Worm (Caenorhabditis elegans) whole organism, young adult: ENCODE results near the gene Y57G11C.22.

Source experiments
- B0261.1 ChIP-seq: sonication (generic microtip); optimal IDR thresholded peaks from 2 replicates; lab custom pipeline; 2016; ENCODE audit warnings: mild to moderate bottlenecking, missing genetic modification characterization, moderate library complexity, missing compliant biosample characterization
- C06A6.2 ChIP-seq: fragments of 200-800 bp; sonication (Bioruptor generic); conservative IDR thresholded peaks from 2 replicates; pipeline ENCODE4 v1.3.6; 2022; ENCODE audit warnings: missing genetic modification characterization, missing compliant biosample characterization
- Y56A3A.18 ChIP-seq: fragments of 200-800 bp; sonication (Bioruptor generic); IDR thresholded peaks from 2 replicates; pipeline ENCODE4 v1.3.6; 2022; ENCODE audit warnings: missing genetic modification reagents, missing genetic modification characterization, missing compliant biosample characterization
- Y67H2A.10 ChIP-seq: fragments of 200-800 bp; sonication (Bioruptor generic); conservative IDR thresholded peaks from 2 replicates; pipeline ENCODE4 v1.3.6; 2022; ENCODE audit warnings: missing genetic modification reagents, missing genetic modification characterization, missing compliant biosample characterization
- Y95B8A.8 ChIP-seq: fragments of 200-800 bp; sonication (Bioruptor generic); IDR thresholded peaks from 2 replicates; pipeline ENCODE4 v1.3.6; 2022; ENCODE audit warnings: missing genetic modification reagents, missing genetic modification characterization, missing compliant biosample characterization
- ZK185.1 ChIP-seq: sonication (generic microtip); optimal IDR thresholded peaks from 2 replicates; lab custom pipeline; 2016; ENCODE audit warnings: mild to moderate bottlenecking, missing genetic modification characterization, missing compliant biosample characterization; ENCODE audit not compliant: poor library complexity, severe bottlenecking
- ama-1 ChIP-seq, 3 experiments: fragments of 150-350 bp in 1 of 3; sonication (generic microtip) in 2 of 3; optimal IDR thresholded peaks; 2 replicates each; lab custom pipeline; 2014 to 2018; ENCODE audit warnings: missing biosample characterization in 2 of 3, missing genetic modification characterization in 2 of 3, missing genetic modification reagents in 2 of 3
- aptf-2 ChIP-seq: fragments of 200-800 bp; sonication (Bioruptor generic); conservative IDR thresholded peaks from 2 replicates; pipeline ENCODE4 v1.3.6; 2022; ENCODE audit warnings: missing genetic modification reagents, missing genetic modification characterization, missing compliant biosample characterization
- athp-1 ChIP-seq: sonication (generic microtip); optimal IDR thresholded peaks from 2 replicates; lab custom pipeline; 2017; ENCODE audit warnings: mild to moderate bottlenecking, missing genetic modification characterization, missing compliant biosample characterization
- attf-6 ChIP-seq: fragments of 200-800 bp; sonication (Bioruptor generic); IDR thresholded peaks from 2 replicates; pipeline ENCODE4 v1.3.6; 2022; ENCODE audit warnings: missing genetic modification reagents, missing genetic modification characterization, missing compliant biosample characterization
- ceh-79 ChIP-seq: sonication (generic microtip); optimal IDR thresholded peaks from 2 replicates; lab custom pipeline; 2017; ENCODE audit warnings: mild to moderate bottlenecking, missing genetic modification characterization, missing compliant biosample characterization
- ceh-91 ChIP-seq: fragments of 200-800 bp; sonication (Bioruptor generic); IDR thresholded peaks from 2 replicates; pipeline ENCODE4 v1.3.6; 2022; ENCODE audit warnings: missing genetic modification reagents, missing genetic modification characterization, missing compliant biosample characterization
- chd-7 ChIP-seq: sonication (generic microtip); optimal IDR thresholded peaks from 2 replicates; lab custom pipeline; 2016; ENCODE audit warnings: mild to moderate bottlenecking, missing genetic modification characterization, moderate library complexity, missing compliant biosample characterization
- dpff-1 ChIP-seq: sonication (generic microtip); optimal IDR thresholded peaks from 2 replicates; lab custom pipeline; 2017; ENCODE audit warnings: mild to moderate bottlenecking, missing genetic modification characterization, missing compliant biosample characterization
- dpl-1 ChIP-seq: fragments of 150-350 bp; optimal IDR thresholded peaks from 2 replicates; lab custom pipeline; 2014; ENCODE audit warnings: missing biosample characterization, missing genetic modification reagents, missing genetic modification characterization
- efl-1 ChIP-seq: fragments of 150-350 bp; optimal IDR thresholded peaks from 2 replicates; lab custom pipeline; 2014; ENCODE audit warnings: missing biosample characterization, missing genetic modification reagents, missing genetic modification characterization
- egl-18 ChIP-seq: fragments of 200-800 bp; sonication (Bioruptor generic); IDR thresholded peaks from 2 replicates; pipeline ENCODE4 v1.3.6; 2022; ENCODE audit warnings: missing genetic modification reagents, missing genetic modification characterization, missing compliant biosample characterization
- ekl-4 ChIP-seq: fragments of 200-800 bp; sonication (Bioruptor generic); IDR thresholded peaks from 2 replicates; pipeline ENCODE4 v1.3.6; 2022; ENCODE audit warnings: missing genetic modification reagents, missing genetic modification characterization, missing compliant biosample characterization
- fkh-3 ChIP-seq: sonication (generic microtip); optimal IDR thresholded peaks from 2 replicates; lab custom pipeline; 2016; ENCODE audit warnings: mild to moderate bottlenecking, missing genetic modification characterization, missing compliant biosample characterization
- hmg-1.2 ChIP-seq: fragments of 200-800 bp; sonication (Bioruptor generic); IDR thresholded peaks from 2 replicates; pipeline ENCODE4 v1.3.6; 2022; ENCODE audit warnings: missing genetic modification reagents, missing genetic modification characterization, missing compliant biosample characterization
- lag-1 ChIP-seq: fragments of 200-800 bp; sonication (Bioruptor generic); IDR thresholded peaks from 2 replicates; pipeline ENCODE4 v1.3.6; 2022; ENCODE audit warnings: missing genetic modification reagents, missing genetic modification characterization, missing compliant biosample characterization
- let-607 ChIP-seq, 2 experiments: fragments of 200-800 bp in 1 of 2; sonication (Bioruptor generic) in 1 of 2; sonication (generic microtip) in 1 of 2; optimal IDR thresholded peaks; 2 replicates each; lab custom pipeline; 2016 to 2018; ENCODE audit warnings: mild to moderate bottlenecking in 2 of 2, missing compliant biosample characterization in 2 of 2, missing genetic modification characterization in 2 of 2, moderate library complexity in 2 of 2, missing genotype in 1 of 2
- lin-35 ChIP-seq, 3 experiments: fragments of 150-350 bp in 2 of 3; sonication (generic microtip) in 1 of 3; optimal IDR thresholded peaks; 2 replicates each; lab custom pipeline; 2014 to 2018; ENCODE audit warnings: missing biosample characterization in 3 of 3, missing genetic modification characterization in 3 of 3, missing genetic modification reagents in 3 of 3
- lin-54 ChIP-seq: fragments of 200-800 bp; sonication (Bioruptor generic); optimal IDR thresholded peaks from 2 replicates; lab custom pipeline; 2018; ENCODE audit warnings: mild to moderate bottlenecking, missing genetic modification characterization, missing compliant biosample characterization
- madf-3 ChIP-seq: fragments of 200-800 bp; sonication (Bioruptor generic); IDR thresholded peaks from 2 replicates; pipeline ENCODE4 v1.3.6; 2022; ENCODE audit warnings: missing genetic modification reagents, missing genetic modification characterization, missing compliant biosample characterization
- mel-28 ChIP-seq: sonication (generic microtip); optimal IDR thresholded peaks from 2 replicates; lab custom pipeline; 2016; ENCODE audit warnings: borderline replicate concordance, mild to moderate bottlenecking, missing genetic modification characterization, missing compliant biosample characterization
- mes-4 ChIP-seq: sonication (generic microtip); optimal IDR thresholded peaks from 2 replicates; lab custom pipeline; 2016; ENCODE audit warnings: missing genotype, missing genetic modification characterization, missing compliant biosample characterization
- nhr-120 ChIP-seq: fragments of 200-800 bp; sonication (Bioruptor generic); IDR thresholded peaks from 2 replicates; pipeline ENCODE4 v1.3.6; 2022; ENCODE audit warnings: missing genetic modification characterization, missing compliant biosample characterization
- nhr-27 ChIP-seq: fragments of 200-800 bp; sonication (Bioruptor generic); optimal IDR thresholded peaks from 2 replicates; lab custom pipeline; 2018; ENCODE audit warnings: mild to moderate bottlenecking, missing genetic modification characterization, moderate library complexity, missing compliant biosample characterization
- rpc-1 ChIP-seq, 2 experiments: fragments of 150-350 bp in 1 of 2; sonication (generic microtip) in 1 of 2; optimal IDR thresholded peaks; 2 replicates each; lab custom pipeline; 2014 to 2018; ENCODE audit warnings: missing biosample characterization in 1 of 2, missing genetic modification characterization in 1 of 2, missing genetic modification reagents in 1 of 2, missing genotype in 1 of 2
- sdz-38 ChIP-seq: sonication (generic microtip); optimal IDR thresholded peaks from 2 replicates; lab custom pipeline; 2016; ENCODE audit warnings: missing genotype, missing genetic modification characterization, missing compliant biosample characterization
- sea-2 ChIP-seq: fragments of 200-800 bp; sonication (Bioruptor generic); IDR thresholded peaks from 2 replicates; pipeline ENCODE4 v1.3.6; 2022; ENCODE audit warnings: missing genetic modification characterization, missing compliant biosample characterization
- snpc-4 ChIP-seq, 5 experiments: fragments of 150-350 bp in 1 of 5; sonication (generic microtip) in 4 of 5; optimal IDR thresholded peaks; 2 replicates each; lab custom pipeline; 2014 to 2018; ENCODE audit warnings: missing genetic modification characterization in 5 of 5, missing biosample characterization in 3 of 5, antibody characterized with exemption in 2 of 5, mild to moderate bottlenecking in 2 of 5, missing compliant biosample characterization in 2 of 5, missing genotype in 2 of 5, moderate library complexity in 2 of 5, missing genetic modification reagents in 1 of 5
- somi-1 ChIP-seq: fragments of 200-800 bp; sonication (Bioruptor generic); optimal IDR thresholded peaks from 2 replicates; lab custom pipeline; 2018; ENCODE audit warnings: mild to moderate bottlenecking, missing genetic modification characterization, missing compliant biosample characterization
- sptf-2 ChIP-seq: fragments of 200-800 bp; sonication (Bioruptor generic); optimal IDR thresholded peaks from 2 replicates; lab custom pipeline; 2018; ENCODE audit warnings: mild to moderate bottlenecking, missing genetic modification characterization, missing compliant biosample characterization
- tbp1 ChIP-seq: fragments of 200-800 bp; sonication (Bioruptor generic); optimal IDR thresholded peaks from 2 replicates; lab custom pipeline; 2018; ENCODE audit warnings: mild to moderate bottlenecking, missing genetic modification characterization, missing compliant biosample characterization
- tbx-9 ChIP-seq: sonication (generic microtip); optimal IDR thresholded peaks from 2 replicates; lab custom pipeline; 2016; ENCODE audit warnings: borderline replicate concordance, missing genetic modification characterization, inconsistent platforms, missing compliant biosample characterization
- tlf-1 ChIP-seq: fragments of 200-800 bp; sonication (Bioruptor generic); optimal IDR thresholded peaks from 2 replicates; lab custom pipeline; 2018; ENCODE audit warnings: mild to moderate bottlenecking, missing genetic modification characterization, missing compliant biosample characterization
- unc-130 ChIP-seq: sonication (generic microtip); optimal IDR thresholded peaks from 2 replicates; lab custom pipeline; 2016; ENCODE audit warnings: missing genetic modification reagents, missing genetic modification characterization, missing compliant biosample characterization
- unc-62 ChIP-seq: fragments of 150-350 bp; optimal IDR thresholded peaks from 2 replicates; lab custom pipeline; 2014; ENCODE audit warnings: missing biosample characterization, missing genetic modification reagents, missing genetic modification characterization
- zim-3 ChIP-seq: sonication (generic microtip); optimal IDR thresholded peaks from 2 replicates; lab custom pipeline; 2017; ENCODE audit warnings: mild to moderate bottlenecking, missing genetic modification characterization, moderate library complexity, missing compliant biosample characterization
- ztf-26 ChIP-seq: sonication (generic microtip); optimal IDR thresholded peaks from 2 replicates; lab custom pipeline; 2017; ENCODE audit warnings: missing genetic modification characterization, missing compliant biosample characterization

Y57G11C.22 gene

ce11 chrIV:14876632-14877031 lies 39.6 kb downstream of the Y57G11C.22 start:
- TF ChIP-seq attf-6 (GFP tag; lab: Robert Waterston, UW) (peak; percentile 90), B0261.1 (tag; lab: Kevin White, UChicago) (no peak), tbp1 (GFP tag; lab: Kevin White, UChicago) (peak; percentile 23), aptf-2 (GFP tag; lab: Robert Waterston, UW) (no peak), Y56A3A.18 (no peak), snpc-4 (GFP tag; optimal IDR thresholded peaks at IDR 0.05; lab: Kevin White, UChicago) (peak; percentile 72), snpc-4 (tag; optimal IDR thresholded peaks at IDR 0.05; lab: Kevin White, UChicago) (peak in 3 of 4 experiments; percentile 85 to 92 (median 86)), rpc-1 (optimal IDR thresholded peaks at IDR 0.05; lab: Kevin White, UChicago) (peak; percentile 16), rpc-1 (tag; optimal IDR thresholded peaks at IDR 0.05; lab: Kevin White, UChicago) (peak; percentile 58)
- TF ChIP-seq, all 124 proteins: peak for 4

ce11 chrIV:14877657-14878056 lies 40.6 kb downstream of the Y57G11C.22 start:
- TF ChIP-seq tlf-1 (GFP tag; lab: Kevin White, UChicago) (no peak), ama-1 (optimal IDR thresholded peaks at IDR 0.05; lab: Kevin White, UChicago) (no peak), ama-1 (GFP tag; optimal IDR thresholded peaks at IDR 0.05; lab: Kevin White, UChicago) (no peak), lin-54 (GFP tag; lab: Kevin White, UChicago) (no peak), ekl-4 (GFP tag; lab: Robert Waterston, UW) (no peak), athp-1 (tag; lab: Kevin White, UChicago) (no peak), egl-18 (GFP tag; lab: Robert Waterston, UW) (no peak), lag-1 (no peak)
- TF ChIP-seq, all 124 proteins: peak for 0

ce11 chrIV:14879184-14879583 lies 42.2 kb downstream of the Y57G11C.22 start, which contains the start of gene eps-8:
eps-8 (plus strand) TSS chrIV:14879484.
- no peak for TF ChIP-seq mel-28 (tag; lab: Kevin White, UChicago)
- no peak for TF ChIP-seq sptf-2 (GFP tag; lab: Kevin White, UChicago)
- TF ChIP-seq ztf-26 (tag; lab: Kevin White, UChicago), result no peak
- TF ChIP-seq zim-3 (tag; lab: Kevin White, UChicago), result no peak
- TF ChIP-seq somi-1, result no peak
- TF ChIP-seq mes-4 (tag; lab: Kevin White, UChicago), result no peak
- TF ChIP-seq let-607 (tag; optimal IDR thresholded peaks at IDR 0.05; lab: Kevin White, UChicago), result no peak
- no peak for TF ChIP-seq nhr-120 (GFP tag; lab: Robert Waterston, UW)
- TF ChIP-seq fkh-3 (tag; lab: Kevin White, UChicago), result no peak
- no peak for TF ChIP-seq sea-2 (GFP tag; lab: Robert Waterston, UW)
- TF ChIP-seq lin-35 (GFP tag; optimal IDR thresholded peaks at IDR 0.05; lab: Kevin White, UChicago), result no peak
- TF ChIP-seq dpl-1 (GFP tag; lab: Kevin White, UChicago), result no peak
- TF ChIP-seq madf-3, result no peak
- no peak for TF ChIP-seq C06A6.2 (GFP tag; lab: Robert Waterston, UW)

- TF ChIP-seq mes-4 (tag; lab: Kevin White, UChicago) (no peak), unc-62 (no peak), dpff-1 (tag; lab: Kevin White, UChicago) (no peak), hmg-1.2 (GFP tag; lab: Robert Waterston, UW) (peak; percentile 82), ztf-26 (tag; lab: Kevin White, UChicago) (no peak), chd-7 (tag; lab: Kevin White, UChicago) (no peak), lin-35 (GFP tag; optimal IDR thresholded peaks at IDR 0.05; lab: Kevin White, UChicago) (no peak), efl-1 (GFP tag; lab: Kevin White, UChicago) (no peak), dpl-1 (GFP tag; lab: Kevin White, UChicago) (no peak), Y95B8A.8 (no peak), lin-54 (GFP tag; lab: Kevin White, UChicago) (peak; percentile 10), tlf-1 (GFP tag; lab: Kevin White, UChicago) (no peak), unc-130 (no peak), ceh-91 (GFP tag; lab: Robert Waterston, UW) (no peak), sdz-38 (tag; lab: Kevin White, UChicago) (no peak), ama-1 (optimal IDR thresholded peaks at IDR 0.05; lab: Kevin White, UChicago) (no peak), ama-1 (GFP tag; optimal IDR thresholded peaks at IDR 0.05; lab: Kevin White, UChicago) (no peak), tbx-9 (tag; lab: Kevin White, UChicago) (no peak), nhr-27 (tag; lab: Kevin White, UChicago) (no peak), Y67H2A.10 (GFP tag; lab: Robert Waterston, UW) (no peak), ceh-79 (tag; lab: Kevin White, UChicago) (no peak), ZK185.1 (peak; percentile 33)
These were observed 46.8 kb downstream of the Y57G11C.22 start for ce11 chrIV:14883812-14884211.
